Fruit fly (Drosophila melanogaster) whole organism, embryonic: Measurements from ENCODE around the gene ND-39.

Source experiments
- Atf3 ChIP-seq: fragments of 200-800 bp; sonication (Bioruptor generic); optimal IDR thresholded peaks from 3 replicates; lab custom pipeline; 2016; ENCODE audit warnings: missing biosample characterization, missing genetic modification characterization
- CG10366 ChIP-seq: fragments of 200-800 bp; sonication (Bioruptor generic); IDR thresholded peaks from 2 replicates; pipeline ENCODE4 v1.3.6; 2022; ENCODE audit warnings: missing biosample characterization, missing genetic modification characterization
- CG10462 ChIP-seq: fragments of 200-800 bp; sonication (Bioruptor generic); optimal IDR thresholded peaks from 2 replicates; lab custom pipeline; 2016; ENCODE audit warnings: missing biosample characterization, missing genetic modification characterization
- CG11247 ChIP-seq: fragments of 200-800 bp; sonication (Bioruptor generic); IDR thresholded peaks from 2 replicates; pipeline ENCODE4 v1.3.6; 2022; ENCODE audit warnings: missing biosample characterization, missing genetic modification characterization
- CG12071 ChIP-seq: fragments of 200-800 bp; sonication (Bioruptor generic); optimal IDR thresholded peaks from 3 replicates; lab custom pipeline; 2018; ENCODE audit warnings: missing biosample characterization, mild to moderate bottlenecking, missing genetic modification characterization
- CG13123 ChIP-seq: fragments of 200-800 bp; sonication (Bioruptor generic); optimal IDR thresholded peaks from 2 replicates; lab custom pipeline; 2016; ENCODE audit warnings: missing biosample characterization, missing genetic modification characterization
- CG14860 ChIP-seq: fragments of 200-800 bp; sonication (Bioruptor generic); IDR thresholded peaks from 3 replicates; pipeline ENCODE4 v1.3.6; 2022; ENCODE audit warnings: missing biosample characterization, missing genetic modification characterization; ENCODE audit not compliant: partially characterized antibody
- CG1529 ChIP-seq: fragments of 200-800 bp; sonication (Bioruptor generic); optimal IDR thresholded peaks from 3 replicates; lab custom pipeline; 2018; ENCODE audit warnings: missing biosample characterization, missing genetic modification characterization
- CG15479 ChIP-seq: fragments of 200-800 bp; sonication (Bioruptor generic); optimal IDR thresholded peaks from 3 replicates; lab custom pipeline; 2019; ENCODE audit warnings: missing biosample characterization, mild to moderate bottlenecking, missing genetic modification characterization, moderate library complexity
- CG2120 ChIP-seq: fragments of 200-800 bp; sonication (Bioruptor generic); optimal IDR thresholded peaks from 3 replicates; lab custom pipeline; 2016; ENCODE audit warnings: missing biosample characterization, missing genetic modification characterization
- CG2129 ChIP-seq: fragments of 200-800 bp; sonication (Bioruptor generic); IDR thresholded peaks from 2 replicates; pipeline ENCODE4 v1.3.6; 2022; ENCODE audit warnings: missing biosample characterization, missing genetic modification characterization; ENCODE audit not compliant: partially characterized antibody
- CG2875 ChIP-seq: fragments of 200-800 bp; sonication (Bioruptor generic); optimal IDR thresholded peaks from 2 replicates; lab custom pipeline; 2017; ENCODE audit warnings: missing biosample characterization, mild to moderate bottlenecking, missing genetic modification characterization, missing genetic modification reagents
- CG30403 ChIP-seq: fragments of 200-800 bp; sonication (Bioruptor generic); optimal IDR thresholded peaks from 3 replicates; lab custom pipeline; 2016; ENCODE audit warnings: missing biosample characterization, missing genetic modification characterization
- CG31441 ChIP-seq: fragments of 200-800 bp; sonication (Bioruptor generic); IDR thresholded peaks from 2 replicates; pipeline ENCODE4 v1.3.6; 2022; ENCODE audit warnings: missing biosample characterization, missing genetic modification characterization
- CG33557 ChIP-seq: fragments of 200-800 bp; sonication (Bioruptor generic); optimal IDR thresholded peaks from 2 replicates; lab custom pipeline; 2019; ENCODE audit warnings: missing biosample characterization, mild to moderate bottlenecking, missing genetic modification characterization, moderate library complexity
- CG3995 ChIP-seq: fragments of 200-800 bp; sonication (Bioruptor generic); optimal IDR thresholded peaks from 3 replicates; lab custom pipeline; 2016; ENCODE audit warnings: missing biosample characterization, missing genetic modification characterization
- CG6272 ChIP-seq: fragments of 200-800 bp; sonication (Bioruptor generic); IDR thresholded peaks from 2 replicates; pipeline ENCODE4 v1.3.6; 2022; ENCODE audit warnings: missing biosample characterization, missing genetic modification characterization
- CG7963 ChIP-seq: fragments of 200-800 bp; sonication (Bioruptor generic); IDR thresholded peaks from 3 replicates; pipeline ENCODE4 v1.3.6; 2022; ENCODE audit warnings: missing biosample characterization, missing genetic modification characterization; ENCODE audit not compliant: partially characterized antibody
- CG8089 ChIP-seq: fragments of 200-800 bp; sonication (Bioruptor generic); optimal IDR thresholded peaks from 3 replicates; lab custom pipeline; 2016; ENCODE audit warnings: missing biosample characterization, missing genetic modification characterization
- CG8478 ChIP-seq: fragments of >200 bp; optimal IDR thresholded peaks from 2 replicates; lab custom pipeline; 2018
- CG8765 ChIP-seq: fragments of 200-800 bp; sonication (Bioruptor generic); IDR thresholded peaks from 2 replicates; pipeline ENCODE4 v1.3.6; 2022; ENCODE audit warnings: missing biosample characterization, missing genetic modification characterization
- CG9727 ChIP-seq: fragments of 200-800 bp; sonication (Bioruptor generic); optimal IDR thresholded peaks from 3 replicates; lab custom pipeline; 2017; ENCODE audit warnings: missing biosample characterization, mild to moderate bottlenecking, missing genetic modification characterization
- CG9932 ChIP-seq: fragments of 200-800 bp; sonication (Bioruptor generic); IDR thresholded peaks from 2 replicates; pipeline ENCODE4 v1.3.6; 2022; ENCODE audit warnings: missing biosample characterization, missing genetic modification characterization
- CrebB ChIP-seq: fragments of 200-800 bp; sonication (Bioruptor generic); optimal IDR thresholded peaks from 3 replicates; lab custom pipeline; 2018; ENCODE audit warnings: missing biosample characterization, mild to moderate bottlenecking, missing genetic modification characterization
- Dbx ChIP-seq: fragments of 200-800 bp; sonication (Bioruptor generic); IDR thresholded peaks from 3 replicates; pipeline ENCODE4 v1.3.6; 2022; ENCODE audit warnings: missing biosample characterization, missing genetic modification characterization
- E2f1 ChIP-seq: fragments of 200-800 bp; sonication (Bioruptor generic); IDR thresholded peaks from 2 replicates; pipeline ENCODE4 v1.3.6; 2022; ENCODE audit warnings: missing biosample characterization, missing genetic modification characterization
- Hr78 ChIP-seq, 2 experiments: fragments of 200-800 bp in 1 of 2; fragments of >200 bp in 1 of 2; sonication (Bioruptor generic) in 1 of 2; optimal IDR thresholded peaks; 2 replicates each; lab custom pipeline; 2017 to 2019; ENCODE audit warnings: missing biosample characterization in 2 of 2, missing genetic modification characterization in 2 of 2, mild to moderate bottlenecking in 1 of 2, moderate library complexity in 1 of 2
- MTF-1 ChIP-seq: fragments of 200-800 bp; sonication (Bioruptor generic); optimal IDR thresholded peaks from 2 replicates; lab custom pipeline; 2018; ENCODE audit warnings: missing biosample characterization, mild to moderate bottlenecking, missing genetic modification characterization, borderline replicate concordance
- Optix ChIP-seq: fragments of 200-800 bp; sonication (Bioruptor generic); IDR thresholded peaks from 3 replicates; pipeline ENCODE4 v1.3.6; 2022; ENCODE audit warnings: missing biosample characterization, missing genetic modification characterization
- Pdp1 ChIP-seq, 2 experiments: fragments of 200-800 bp; sonication (Bioruptor generic); optimal IDR thresholded peaks; 3 replicates each; lab custom pipeline; 2016; ENCODE audit warnings: missing biosample characterization in 2 of 2, missing genetic modification characterization in 2 of 2, mild to moderate bottlenecking in 1 of 2, moderate library complexity in 1 of 2
- az2 ChIP-seq: fragments of 200-800 bp; sonication (Bioruptor generic); optimal IDR thresholded peaks from 3 replicates; lab custom pipeline; 2016; ENCODE audit warnings: missing biosample characterization, missing genetic modification characterization
- bigmax ChIP-seq: fragments of 200-800 bp; sonication (Bioruptor generic); optimal IDR thresholded peaks from 2 replicates; lab custom pipeline; 2018; ENCODE audit warnings: missing biosample characterization, mild to moderate bottlenecking, missing genetic modification characterization
- dm ChIP-seq: fragments of 200-800 bp; sonication (Bioruptor generic); optimal IDR thresholded peaks from 3 replicates; lab custom pipeline; 2016; ENCODE audit warnings: missing biosample characterization, missing genetic modification characterization
- exex ChIP-seq: fragments of 200-800 bp; sonication (Bioruptor generic); optimal IDR thresholded peaks from 4 replicates; lab custom pipeline; 2018; ENCODE audit warnings: missing biosample characterization, mild to moderate bottlenecking, missing genetic modification characterization, moderate library complexity
- fd102C ChIP-seq: fragments of 200-800 bp; sonication (Bioruptor generic); optimal IDR thresholded peaks from 2 replicates; lab custom pipeline; 2018; ENCODE audit warnings: missing biosample characterization, mild to moderate bottlenecking, missing genetic modification characterization, moderate library complexity
- gce ChIP-seq: fragments of 200-800 bp; sonication (Bioruptor generic); IDR thresholded peaks from 3 replicates; pipeline ENCODE4 v1.3.6; 2022; ENCODE audit warnings: missing biosample characterization, missing genetic modification characterization
- insv ChIP-seq, 2 experiments: fragments of 200-800 bp; sonication (Bioruptor generic); optimal IDR thresholded peaks; 3 replicates each; lab custom pipeline; 2016 to 2018; ENCODE audit warnings: missing biosample characterization in 2 of 2, missing genetic modification characterization in 2 of 2
- klu ChIP-seq: fragments of 200-800 bp; sonication (Bioruptor generic); IDR thresholded peaks from 2 replicates; pipeline ENCODE4 v1.3.6; 2022; ENCODE audit warnings: missing biosample characterization, missing genetic modification characterization
- knrl ChIP-seq: fragments of 200-800 bp; sonication (Bioruptor generic); IDR thresholded peaks from 3 replicates; pipeline ENCODE4 v1.3.6; 2022; ENCODE audit warnings: missing biosample characterization, missing genetic modification characterization; ENCODE audit not compliant: partially characterized antibody
- nmo ChIP-seq: fragments of 200-800 bp; sonication (Bioruptor generic); optimal IDR thresholded peaks from 2 replicates; lab custom pipeline; 2018; ENCODE audit warnings: missing biosample characterization, mild to moderate bottlenecking, missing genetic modification characterization, moderate library complexity
- peb ChIP-seq: fragments of 200-800 bp; sonication (Bioruptor generic); IDR thresholded peaks from 2 replicates; pipeline ENCODE4 v1.3.6; 2022; ENCODE audit warnings: missing biosample characterization, missing genetic modification characterization
- phol ChIP-seq: fragments of 200-800 bp; sonication (Bioruptor generic); optimal IDR thresholded peaks from 3 replicates; lab custom pipeline; 2018; ENCODE audit warnings: missing biosample characterization, mild to moderate bottlenecking, missing genetic modification characterization, moderate library complexity
- pnt ChIP-seq: fragments of 200-800 bp; sonication (Bioruptor generic); optimal IDR thresholded peaks from 3 replicates; lab custom pipeline; 2016; ENCODE audit warnings: missing biosample characterization, missing genetic modification characterization
- pum ChIP-seq: fragments of 200-800 bp; sonication (Bioruptor generic); optimal IDR thresholded peaks from 2 replicates; lab custom pipeline; 2016; ENCODE audit warnings: missing biosample characterization, missing genetic modification characterization
- ranshi ChIP-seq: fragments of 200-800 bp; sonication (Bioruptor generic); IDR thresholded peaks from 2 replicates; pipeline ENCODE4 v1.3.6; 2022; ENCODE audit warnings: missing biosample characterization, missing genetic modification characterization
- seq ChIP-seq: fragments of 200-800 bp; sonication (Bioruptor generic); IDR thresholded peaks from 2 replicates; pipeline ENCODE4 v1.3.6; 2022; ENCODE audit warnings: missing biosample characterization, missing genetic modification characterization
- shn ChIP-seq: fragments of 200-800 bp; sonication (Bioruptor generic); optimal IDR thresholded peaks from 3 replicates; lab custom pipeline; 2016; ENCODE audit warnings: missing biosample characterization, missing genetic modification characterization
- slp2 ChIP-seq: fragments of 200-800 bp; sonication (Bioruptor generic); optimal IDR thresholded peaks from 2 replicates; lab custom pipeline; 2016; ENCODE audit warnings: missing biosample characterization, missing genetic modification characterization
- sqz ChIP-seq: fragments of 200-800 bp; sonication (Bioruptor generic); optimal IDR thresholded peaks from 3 replicates; lab custom pipeline; 2018; ENCODE audit warnings: missing biosample characterization, mild to moderate bottlenecking, missing genetic modification characterization
- tap ChIP-seq: fragments of 200-800 bp; optimal IDR thresholded peaks from 3 replicates; lab custom pipeline; 2019; ENCODE audit warnings: missing biosample characterization, mild to moderate bottlenecking, missing genetic modification characterization, moderate library complexity
- toy ChIP-seq: fragments of 200-800 bp; sonication (Bioruptor generic); IDR thresholded peaks from 2 replicates; pipeline ENCODE4 v1.3.6; 2022; ENCODE audit warnings: missing biosample characterization, missing genetic modification characterization
- zfh2 ChIP-seq: fragments of 200-800 bp; sonication (Bioruptor generic); optimal IDR thresholded peaks from 2 replicates; lab custom pipeline; 2016; ENCODE audit warnings: missing biosample characterization, missing genetic modification characterization

The ND-39 gene

DNA sequence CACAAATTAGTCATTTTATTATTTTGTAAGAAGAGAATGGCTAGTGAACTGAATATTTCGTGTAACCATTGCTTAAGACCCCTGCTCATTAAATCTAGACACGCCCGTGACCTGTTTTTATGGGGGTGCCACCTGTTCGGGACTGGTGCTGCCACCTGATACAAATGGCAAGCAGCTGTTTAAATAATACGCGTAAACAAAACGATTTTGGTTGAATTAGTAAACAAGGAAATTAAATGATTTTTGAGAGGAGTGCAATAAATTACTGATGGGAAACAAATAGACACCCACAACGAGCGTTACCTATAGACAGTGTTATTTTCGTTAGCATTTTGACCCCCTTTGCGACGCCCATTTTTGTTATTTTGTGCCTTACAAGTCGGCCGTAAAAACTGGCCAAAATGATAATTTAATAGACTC lies 17.1 kb upstream of the ND-39 start (continued):
- peak; percentile 78 for TF ChIP-seq CG10462
- TF ChIP-seq fd102C (GFP tag; lab: Kevin White, UChicago) = no peak
- peak; percentile 86 for TF ChIP-seq Atf3 (GFP tag; lab: Kevin White, UChicago)
- no peak for TF ChIP-seq seq
- TF ChIP-seq pum (GFP tag; lab: Kevin White, UChicago) = peak; percentile 80
- TF ChIP-seq CG3995 (GFP tag; lab: Kevin White, UChicago) = peak; percentile 37
- peak; percentile 69 for TF ChIP-seq CG33557
- TF ChIP-seq bigmax = no peak
- TF ChIP-seq CG30403 (GFP tag; lab: Kevin White, UChicago) = peak; percentile 92
- no peak for TF ChIP-seq ranshi
- peak; percentile 73 for TF ChIP-seq slp2 (GFP tag; lab: Kevin White, UChicago)
- no peak for TF ChIP-seq CG2129 (GFP tag; lab: Robert Waterston, UW)
- peak; percentile 81 for TF ChIP-seq MTF-1 (GFP tag; lab: Kevin White, UChicago)
- TF ChIP-seq CG12071 (GFP tag; lab: Kevin White, UChicago) = peak; percentile 81
- TF ChIP-seq CG14860 (GFP tag; lab: Robert Waterston, UW) = no peak
- peak; percentile 64 for TF ChIP-seq exex (tag; lab: Kevin White, UChicago)
- TF ChIP-seq insv (GFP tag; optimal IDR thresholded peaks at IDR 0.05; lab: Kevin White, UChicago) = peak in 1 of 2 experiments; percentile 62
- TF ChIP-seq CG8478 = no peak
- peak; percentile 81 for TF ChIP-seq CG13123 (GFP tag; lab: Kevin White, UChicago)
- peak; percentile 73 for TF ChIP-seq CG2875
- TF ChIP-seq CG8089 (GFP tag; lab: Kevin White, UChicago) = peak; percentile 65
- peak in 1 of 2 experiments; percentile 69 for TF ChIP-seq Hr78 (GFP tag; optimal IDR thresholded peaks at IDR 0.05; lab: Kevin White, UChicago)
- TF ChIP-seq Pdp1 (GFP tag; optimal IDR thresholded peaks at IDR 0.05; lab: Kevin White, UChicago) = peak in 1 of 2 experiments; percentile 88
- TF ChIP-seq klu (GFP tag; lab: Robert Waterston, UW) = no peak
- no peak for TF ChIP-seq CG10366 (GFP tag; lab: Robert Waterston, UW)
- peak; percentile 78 for TF ChIP-seq CrebB (tag; lab: Kevin White, UChicago)
- TF ChIP-seq zfh2 (GFP tag; lab: Kevin White, UChicago) = peak; percentile 90
- TF ChIP-seq toy (GFP tag; lab: Robert Waterston, UW) = no peak
- TF ChIP-seq Dbx (GFP tag; lab: Robert Waterston, UW) = no peak
- no peak for TF ChIP-seq Optix (GFP tag; lab: Robert Waterston, UW)
- TF ChIP-seq nmo (GFP tag; lab: Kevin White, UChicago) = peak; percentile 75
- TF ChIP-seq tap (tag; lab: Kevin White, UChicago) = peak; percentile 83
- no peak for TF ChIP-seq knrl (GFP tag; lab: Robert Waterston, UW)
- TF ChIP-seq peb (GFP tag; lab: Robert Waterston, UW) = no peak
- peak; percentile 79 for TF ChIP-seq pnt (GFP tag; lab: Kevin White, UChicago)
- TF ChIP-seq CG7963 = no peak
- no peak for TF ChIP-seq gce
- TF ChIP-seq az2 (GFP tag; lab: Kevin White, UChicago) = peak; percentile 90
- TF ChIP-seq CG1529 (GFP tag; lab: Kevin White, UChicago) = peak; percentile 73
- peak; percentile 84 for TF ChIP-seq sqz (GFP tag; lab: Kevin White, UChicago)
- TF ChIP-seq CG2120 (GFP tag; lab: Kevin White, UChicago) = peak; percentile 96
- no peak for TF ChIP-seq CG15479 (GFP tag; lab: Kevin White, UChicago)
- no peak for TF ChIP-seq E2f1 (GFP tag; lab: Robert Waterston, UW)
- peak; percentile 73 for TF ChIP-seq dm (GFP tag; lab: Kevin White, UChicago)
- peak; percentile 82 for TF ChIP-seq phol (tag; lab: Kevin White, UChicago)
- TF ChIP-seq CG9727 = peak; percentile 83
- TF ChIP-seq CG8765 (GFP tag; lab: Robert Waterston, UW) = no peak
- peak; percentile 75 for TF ChIP-seq CG6272
- TF ChIP-seq CG11247 = no peak
- no peak for TF ChIP-seq CG9932 (GFP tag; lab: Robert Waterston, UW)
- TF ChIP-seq shn = peak; percentile 80
- no peak for TF ChIP-seq CG31441
